Worm (Caenorhabditis elegans): ENCODE data around the gene lmtr-5.

The lmtr-5 gene

DNA sequence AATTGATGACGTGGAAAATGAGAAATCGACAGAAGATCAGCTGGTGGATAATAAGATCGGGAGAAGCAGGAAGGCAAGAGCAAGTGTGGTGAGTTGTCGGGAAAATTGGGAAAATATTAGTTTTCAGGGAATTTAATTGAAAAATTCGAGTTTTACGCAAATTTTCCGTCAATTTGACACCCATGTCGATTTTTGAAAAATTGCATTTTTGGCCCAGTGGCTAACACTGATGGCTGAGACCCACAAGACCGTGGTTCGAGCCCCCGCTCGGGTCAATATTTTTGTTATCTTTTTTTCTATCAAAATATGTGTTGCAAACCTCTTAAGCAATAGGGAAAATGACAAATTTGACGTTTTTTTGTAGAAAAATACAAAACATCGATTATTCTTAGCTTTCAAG is 5.1 kb downstream of the lmtr-5 start:
- TF ChIP-seq blmp-1 (tag; optimal IDR thresholded peaks at IDR 0.05; ENCODE audit: insufficient read depth) (no peak), dmd-4 (tag; optimal IDR thresholded peaks at IDR 0.05) (no peak), lin-13 (GFP tag; optimal IDR thresholded peaks at IDR 0.05) (no peak), Y55F3AM.14 (GFP tag; optimal IDR thresholded peaks at IDR 0.05) (no peak), lin-11 (tag; optimal IDR thresholded peaks at IDR 0.05) (no peak), sem-4 (tag; optimal IDR thresholded peaks at IDR 0.05) (no peak), F13H6.1 (tag; optimal IDR thresholded peaks at IDR 0.05) (no peak), ama-1 (optimal IDR thresholded peaks at IDR 0.05) (no peak), unc-55 (GFP tag; optimal IDR thresholded peaks at IDR 0.05) (no peak), fos-1 (tag; optimal IDR thresholded peaks at IDR 0.05) (no peak), zag-1 (tag; optimal IDR thresholded peaks at IDR 0.05) (no peak), crh-2 (tag; optimal IDR thresholded peaks at IDR 0.05) (no peak), alr-1 (tag; optimal IDR thresholded peaks at IDR 0.05) (no peak), nhr-25 (tag; optimal IDR thresholded peaks at IDR 0.05) (no peak), ztf-4 (tag; optimal IDR thresholded peaks at IDR 0.05) (no peak), mab-5 (tag; optimal IDR thresholded peaks at IDR 0.05) (no peak), nhr-129 (tag; optimal IDR thresholded peaks at IDR 0.05) (no peak), gmeb-1 (tag; optimal IDR thresholded peaks at IDR 0.05) (no peak)

DNA sequence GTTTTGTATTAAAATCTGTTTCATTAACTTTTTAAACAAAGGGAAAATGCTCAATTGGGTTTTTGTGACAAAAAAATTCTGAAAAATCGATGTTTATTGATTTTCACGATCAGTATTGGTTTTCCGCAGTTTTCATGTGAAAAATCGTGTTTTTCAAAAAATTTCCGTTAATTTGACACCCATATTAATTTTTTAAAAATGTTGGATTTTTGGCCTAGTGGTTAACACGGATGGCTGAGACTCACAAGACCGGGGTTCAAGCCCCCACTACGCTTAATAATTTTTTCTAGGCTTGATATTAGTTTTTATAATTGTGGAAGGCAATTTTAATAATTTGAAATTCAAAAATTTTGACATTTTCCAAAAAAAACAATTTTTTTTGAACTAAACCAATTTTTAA is 7.2 kb downstream of the lmtr-5 start:
- TF ChIP-seq elt-3 (tag; optimal IDR thresholded peaks at IDR 0.05) (no peak), mdl-1 (tag; optimal IDR thresholded peaks at IDR 0.05) (no peak)

DNA sequence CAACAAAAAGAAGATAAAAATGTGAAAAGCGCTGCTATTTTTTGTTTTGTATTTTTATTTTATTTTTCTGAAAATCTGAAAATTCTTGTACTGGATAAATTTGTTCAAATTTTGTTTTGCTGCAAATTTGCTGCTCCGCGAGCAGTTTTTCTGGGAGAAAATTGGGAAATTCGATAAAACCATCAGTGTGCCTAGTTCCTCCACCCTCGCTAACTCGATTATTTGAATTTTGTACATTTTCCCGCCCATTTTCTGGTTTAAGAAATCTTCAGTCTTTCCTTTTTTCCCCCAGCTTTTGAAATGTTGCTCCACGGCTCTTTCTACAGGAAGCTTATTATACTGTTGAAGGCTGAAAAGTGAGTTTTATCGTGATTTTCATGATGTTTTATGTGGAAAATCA is 7.7 kb downstream of the lmtr-5 start, which contains the start of gene R148.8:
Gene R148.8, plus strand, starts transcription at position 301 of the 400 bp plus-strand sequence.
- TF ChIP-seq nhr-237 (tag; optimal IDR thresholded peaks at IDR 0.05) (no peak), alr-1 (tag; optimal IDR thresholded peaks at IDR 0.05) (no peak), elt-1 (tag; optimal IDR thresholded peaks at IDR 0.05) (no peak), lin-11 (tag; optimal IDR thresholded peaks at IDR 0.05) (no peak), gmeb-1 (tag; optimal IDR thresholded peaks at IDR 0.05) (no peak), ama-1 (optimal IDR thresholded peaks at IDR 0.05) (no peak), nhr-6 (tag; optimal IDR thresholded peaks at IDR 0.05) (no peak), nhr-23 (tag; optimal IDR thresholded peaks at IDR 0.05) (no peak), mdl-1 (tag; optimal IDR thresholded peaks at IDR 0.05) (no peak), egl-27 (tag; optimal IDR thresholded peaks at IDR 0.05) (no peak), Y55F3AM.14 (GFP tag; optimal IDR thresholded peaks at IDR 0.05) (no peak), crh-2 (tag; optimal IDR thresholded peaks at IDR 0.05) (no peak), lin-39 (tag; optimal IDR thresholded peaks at IDR 0.05) (no peak), sma-3 (GFP tag; optimal IDR thresholded peaks at IDR 0.05) (no peak), sma-9 (GFP tag; optimal IDR thresholded peaks at IDR 0.05) (no peak), sma-9 (tag; optimal IDR thresholded peaks at IDR 0.05) (no peak), blmp-1 (tag; optimal IDR thresholded peaks at IDR 0.05; ENCODE audit: insufficient read depth) (no peak), nhr-25 (tag; optimal IDR thresholded peaks at IDR 0.05) (no peak), ztf-4 (tag; optimal IDR thresholded peaks at IDR 0.05) (no peak), zag-1 (tag; optimal IDR thresholded peaks at IDR 0.05) (no peak), sem-4 (tag; optimal IDR thresholded peaks at IDR 0.05) (no peak)

DNA sequence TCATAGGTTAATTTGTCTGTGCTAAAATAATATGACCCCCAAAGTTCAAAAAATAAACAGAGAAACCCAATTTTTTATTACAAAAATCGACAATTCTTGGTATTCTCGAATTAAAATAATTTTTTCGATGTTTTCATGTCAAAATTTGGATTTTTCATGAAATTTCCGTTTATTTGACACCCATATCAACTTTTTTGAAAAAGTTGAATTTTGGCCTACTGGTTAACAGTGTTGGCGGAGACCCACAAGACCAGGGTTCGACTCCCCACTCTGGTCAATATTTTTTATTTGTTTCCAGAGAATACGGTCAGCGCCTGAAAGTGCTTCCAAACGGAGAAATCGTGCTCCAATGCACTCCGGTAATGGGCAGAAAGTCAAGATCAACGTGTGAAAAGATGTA is 8.3 kb downstream of the lmtr-5 start:
- TF ChIP-seq aly-2 (tag; optimal IDR thresholded peaks at IDR 0.05) (no peak), unc-62 (GFP tag; optimal IDR thresholded peaks at IDR 0.05) (no peak), snpc-4 (tag; optimal IDR thresholded peaks at IDR 0.05) (no peak), alr-1 (tag; optimal IDR thresholded peaks at IDR 0.05) (no peak), peb-1 (tag; optimal IDR thresholded peaks at IDR 0.05) (no peak), gmeb-1 (tag; optimal IDR thresholded peaks at IDR 0.05) (no peak), sma-3 (GFP tag; optimal IDR thresholded peaks at IDR 0.05) (no peak)

DNA sequence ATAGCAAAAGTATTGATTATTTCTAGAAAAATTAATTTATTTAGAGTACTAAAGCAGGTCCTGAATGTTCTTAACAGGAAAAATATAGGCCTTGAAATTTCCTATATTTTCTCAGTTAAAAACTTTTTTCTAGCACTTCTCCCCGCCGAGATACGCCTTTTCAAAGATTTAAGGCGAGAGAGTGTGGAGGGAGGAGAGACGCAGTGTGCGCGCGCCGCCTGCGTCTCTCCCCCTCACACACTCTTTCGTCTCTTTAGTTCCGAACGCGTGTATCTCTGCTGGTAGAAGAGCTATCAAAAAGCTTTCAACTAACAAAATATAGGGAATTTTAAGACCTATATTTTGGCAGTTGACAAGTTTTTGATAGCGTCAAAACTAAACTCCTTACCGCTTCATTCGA is 14.4 kb downstream of the lmtr-5 start:
- TF ChIP-seq nhr-12 (tag; optimal IDR thresholded peaks at IDR 0.05), result no peak
- no peak for TF ChIP-seq nhr-25 (tag; optimal IDR thresholded peaks at IDR 0.05)
- TF ChIP-seq crh-2 (tag; optimal IDR thresholded peaks at IDR 0.05), result no peak
- TF ChIP-seq gmeb-1 (tag; optimal IDR thresholded peaks at IDR 0.05), result no peak
- TF ChIP-seq blmp-1 (tag; optimal IDR thresholded peaks at IDR 0.05; ENCODE audit: insufficient read depth), result no peak
- no peak for TF ChIP-seq nhr-10 (tag; optimal IDR thresholded peaks at IDR 0.05)
- TF ChIP-seq dmd-4 (tag; optimal IDR thresholded peaks at IDR 0.05), result no peak
- TF ChIP-seq F13H6.1 (tag; optimal IDR thresholded peaks at IDR 0.05), result no peak
- no peak for TF ChIP-seq snpc-4 (tag; optimal IDR thresholded peaks at IDR 0.05)

All from whole organism, L2 larva.